Fruit fly (Drosophila melanogaster) whole organism, embryonic: ENCODE measurements around the gene Cdc14.

Experiments
- Aef1 ChIP-seq: fragments of 200-800 bp; sonication (Bioruptor generic); IDR thresholded peaks from 3 replicates; pipeline ENCODE4 v1.3.6; 2022; ENCODE audit warnings: missing biosample characterization, missing genetic modification characterization
- Bdp1 ChIP-seq: fragments of 200-800 bp; sonication (Bioruptor generic); optimal IDR thresholded peaks from 3 replicates; lab custom pipeline; 2016; ENCODE audit warnings: missing biosample characterization, missing genetic modification characterization
- CG10366 ChIP-seq: fragments of 200-800 bp; sonication (Bioruptor generic); IDR thresholded peaks from 2 replicates; pipeline ENCODE4 v1.3.6; 2022; ENCODE audit warnings: missing biosample characterization, missing genetic modification characterization
- CG10654 ChIP-seq: fragments of 200-800 bp; sonication (Bioruptor generic); optimal IDR thresholded peaks from 2 replicates; lab custom pipeline; 2016; ENCODE audit warnings: missing biosample characterization, missing genetic modification characterization
- CG11398 ChIP-seq: fragments of 200-800 bp; sonication (Bioruptor generic); optimal IDR thresholded peaks from 2 replicates; lab custom pipeline; 2016; ENCODE audit warnings: missing biosample characterization, missing genetic modification characterization
- CG11695 ChIP-seq: fragments of 200-800 bp; sonication (Bioruptor generic); IDR thresholded peaks from 3 replicates; pipeline ENCODE4 v1.3.6; 2022; ENCODE audit warnings: missing biosample characterization, missing genetic modification characterization
- CG14014 ChIP-seq: fragments of 200-800 bp; sonication (Bioruptor generic); IDR thresholded peaks from 2 replicates; pipeline ENCODE4 v1.3.6; 2022; ENCODE audit warnings: missing biosample characterization, missing genetic modification characterization
- CG15696 ChIP-seq: fragments of 200-800 bp; sonication (Bioruptor generic); optimal IDR thresholded peaks from 2 replicates; lab custom pipeline; 2019; ENCODE audit warnings: missing biosample characterization, mild to moderate bottlenecking, missing genetic modification characterization, moderate library complexity
- CG17359 ChIP-seq: fragments of 200-800 bp; sonication (Bioruptor generic); optimal IDR thresholded peaks from 3 replicates; lab custom pipeline; 2018; ENCODE audit warnings: missing biosample characterization, mild to moderate bottlenecking, missing genetic modification characterization, moderate library complexity
- CG17829 ChIP-seq: fragments of 200-800 bp; optimal IDR thresholded peaks from 2 replicates; lab custom pipeline; 2019; ENCODE audit warnings: missing biosample characterization, mild to moderate bottlenecking, missing genetic modification characterization, moderate library complexity
- CG2120 ChIP-seq: fragments of 200-800 bp; sonication (Bioruptor generic); optimal IDR thresholded peaks from 3 replicates; lab custom pipeline; 2016; ENCODE audit warnings: missing biosample characterization, missing genetic modification characterization
- CG30403 ChIP-seq: fragments of 200-800 bp; sonication (Bioruptor generic); optimal IDR thresholded peaks from 3 replicates; lab custom pipeline; 2016; ENCODE audit warnings: missing biosample characterization, missing genetic modification characterization
- CG30431 ChIP-seq: fragments of 200-800 bp; sonication (Bioruptor generic); optimal IDR thresholded peaks from 2 replicates; lab custom pipeline; 2017; ENCODE audit warnings: missing biosample characterization, missing genetic modification characterization
- CG31365 ChIP-seq: fragments of 200-800 bp; sonication (Bioruptor generic); optimal IDR thresholded peaks from 2 replicates; lab custom pipeline; 2018; ENCODE audit warnings: missing biosample characterization, mild to moderate bottlenecking, missing genetic modification characterization
- CG32532 ChIP-seq: fragments of 200-800 bp; sonication (Bioruptor generic); IDR thresholded peaks from 2 replicates; pipeline ENCODE4 v1.3.6; 2022; ENCODE audit warnings: missing biosample characterization, missing genetic modification characterization
- CG4282 ChIP-seq: fragments of 200-800 bp; sonication (Bioruptor generic); optimal IDR thresholded peaks from 2 replicates; lab custom pipeline; 2016; ENCODE audit warnings: missing biosample characterization, missing genetic modification characterization
- CG43689 ChIP-seq: fragments of 200-800 bp; sonication (Bioruptor generic); IDR thresholded peaks from 2 replicates; pipeline ENCODE4 v1.3.6; 2022; ENCODE audit warnings: missing biosample characterization, missing genetic modification characterization
- CG5180 ChIP-seq: fragments of 200-800 bp; sonication (Bioruptor generic); optimal IDR thresholded peaks from 3 replicates; lab custom pipeline; 2017; ENCODE audit warnings: missing biosample characterization, missing genetic modification characterization, mild to moderate bottlenecking, moderate library complexity, missing genetic modification reagents
- CG7745 ChIP-seq: fragments of 200-800 bp; sonication (Bioruptor generic); optimal IDR thresholded peaks from 2 replicates; lab custom pipeline; 2018; ENCODE audit warnings: missing biosample characterization, mild to moderate bottlenecking, missing genetic modification characterization, moderate library complexity
- CG8290 ChIP-seq, 3 experiments: fragments of 200-800 bp; sonication (Bioruptor generic); optimal IDR thresholded peaks; 2 replicates each; lab custom pipeline; 2016 to 2019; ENCODE audit warnings: missing biosample characterization in 3 of 3, missing genetic modification characterization in 3 of 3, mild to moderate bottlenecking in 2 of 3, moderate library complexity in 1 of 3
- D19B ChIP-seq: fragments of 200-800 bp; sonication (Bioruptor generic); optimal IDR thresholded peaks from 2 replicates; lab custom pipeline; 2017; ENCODE audit warnings: missing biosample characterization, mild to moderate bottlenecking, missing genetic modification characterization
- Gsc ChIP-seq: fragments of 200-800 bp; sonication (Bioruptor generic); IDR thresholded peaks from 2 replicates; pipeline ENCODE4 v1.3.6; 2022; ENCODE audit warnings: missing biosample characterization, missing genetic modification characterization
- MBD-R2 ChIP-seq: fragments of 200-800 bp; sonication (Bioruptor generic); IDR thresholded peaks from 2 replicates; pipeline ENCODE4 v1.3.6; 2022; ENCODE audit warnings: missing biosample characterization, missing genetic modification characterization
- NK7.1 ChIP-seq: fragments of 200-800 bp; sonication (Bioruptor generic); optimal IDR thresholded peaks from 3 replicates; lab custom pipeline; 2016; ENCODE audit warnings: missing biosample characterization, missing genetic modification characterization
- Nf-YC ChIP-seq: fragments of 200-800 bp; optimal IDR thresholded peaks from 3 replicates; lab custom pipeline; 2019; ENCODE audit warnings: missing biosample characterization, mild to moderate bottlenecking, missing genetic modification characterization, moderate library complexity
- Oaz ChIP-seq: fragments of 200-800 bp; sonication (Bioruptor generic); IDR thresholded peaks from 2 replicates; pipeline ENCODE4 v1.3.6; 2022; ENCODE audit warnings: missing biosample characterization, missing genetic modification characterization
- Sox102F ChIP-seq: fragments of 200-800 bp; sonication (Bioruptor generic); optimal IDR thresholded peaks from 2 replicates; lab custom pipeline; 2018; ENCODE audit warnings: missing biosample characterization, mild to moderate bottlenecking, missing genetic modification characterization, moderate library complexity
- az2 ChIP-seq: fragments of 200-800 bp; sonication (Bioruptor generic); optimal IDR thresholded peaks from 3 replicates; lab custom pipeline; 2016; ENCODE audit warnings: missing biosample characterization, missing genetic modification characterization
- bcd ChIP-seq: fragments of 200-800 bp; sonication (Bioruptor generic); optimal IDR thresholded peaks from 2 replicates; lab custom pipeline; 2017; ENCODE audit warnings: missing biosample characterization, mild to moderate bottlenecking, missing genetic modification characterization
- chn ChIP-seq: fragments of 200-800 bp; sonication (Bioruptor generic); optimal IDR thresholded peaks from 2 replicates; lab custom pipeline; 2016; ENCODE audit warnings: missing biosample characterization, missing genetic modification characterization
- disco-r ChIP-seq: fragments of 200-800 bp; sonication (Bioruptor generic); optimal IDR thresholded peaks from 2 replicates; lab custom pipeline; 2016; ENCODE audit warnings: missing biosample characterization, missing genetic modification characterization
- eve ChIP-seq, 2 experiments: fragments of >200 bp; optimal IDR thresholded peaks; 2 replicates each; lab custom pipeline; 2017; ENCODE audit warnings: missing biosample characterization in 2 of 2, missing genetic modification characterization in 2 of 2
- gcm2 ChIP-seq: fragments of 200-800 bp; sonication (Bioruptor generic); optimal IDR thresholded peaks from 2 replicates; lab custom pipeline; 2016; ENCODE audit warnings: missing biosample characterization, missing genetic modification characterization
- klu ChIP-seq: fragments of 200-800 bp; sonication (Bioruptor generic); IDR thresholded peaks from 2 replicates; pipeline ENCODE4 v1.3.6; 2022; ENCODE audit warnings: missing biosample characterization, missing genetic modification characterization
- lab ChIP-seq: fragments of 200-800 bp; sonication (Bioruptor generic); optimal IDR thresholded peaks from 3 replicates; lab custom pipeline; 2017; ENCODE audit warnings: missing biosample characterization, missing genetic modification characterization, mild to moderate bottlenecking, moderate library complexity, missing genetic modification reagents
- oc ChIP-seq: fragments of 200-800 bp; sonication (Bioruptor generic); optimal IDR thresholded peaks from 2 replicates; lab custom pipeline; 2018; ENCODE audit warnings: missing biosample characterization, mild to moderate bottlenecking, missing genetic modification characterization, moderate library complexity
- odd ChIP-seq: fragments of 200-800 bp; sonication (Bioruptor generic); optimal IDR thresholded peaks from 2 replicates; lab custom pipeline; 2017; ENCODE audit warnings: missing biosample characterization, mild to moderate bottlenecking, missing genetic modification characterization
- org-1 ChIP-seq: fragments of 200-800 bp; sonication (Bioruptor generic); optimal IDR thresholded peaks from 2 replicates; lab custom pipeline; 2017; ENCODE audit warnings: missing biosample characterization, missing genetic modification characterization
- p53 ChIP-seq: fragments of 200-800 bp; sonication (Bioruptor generic); optimal IDR thresholded peaks from 2 replicates; lab custom pipeline; 2016; ENCODE audit warnings: missing biosample characterization, missing genetic modification characterization
- phol ChIP-seq: fragments of 200-800 bp; sonication (Bioruptor generic); optimal IDR thresholded peaks from 3 replicates; lab custom pipeline; 2018; ENCODE audit warnings: missing biosample characterization, mild to moderate bottlenecking, missing genetic modification characterization, moderate library complexity
- sens ChIP-seq: fragments of 200-800 bp; sonication (Bioruptor generic); peaks from one replicate; lab custom pipeline; 2016; ENCODE audit warnings: missing biosample characterization, missing genetic modification characterization
- stc ChIP-seq: fragments of 200-800 bp; sonication (Bioruptor generic); IDR thresholded peaks from 2 replicates; pipeline ENCODE4 v1.3.6; 2022; ENCODE audit warnings: missing biosample characterization, missing genetic modification characterization
- tin ChIP-seq: fragments of 200-800 bp; sonication (Bioruptor generic); optimal IDR thresholded peaks from 3 replicates; lab custom pipeline; 2016; ENCODE audit warnings: missing biosample characterization, missing genetic modification characterization
- ttk ChIP-seq: fragments of 200-800 bp; sonication (Bioruptor generic); IDR thresholded peaks from 2 replicates; pipeline ENCODE4 v2.1.2; 2022; ENCODE audit warnings: missing biosample characterization, missing genetic modification characterization
- vfl ChIP-seq: fragments of 200-800 bp; sonication (Bioruptor generic); optimal IDR thresholded peaks from 2 replicates; lab custom pipeline; 2016; ENCODE audit warnings: missing biosample characterization, missing genetic modification characterization
- zen2 ChIP-seq: fragments of 200-800 bp; sonication (Bioruptor generic); IDR thresholded peaks from 3 replicates; pipeline ENCODE4 v1.3.6; 2022; ENCODE audit warnings: missing biosample characterization, missing genetic modification characterization; ENCODE audit not compliant: partially characterized antibody

Cdc14 gene

DNA sequence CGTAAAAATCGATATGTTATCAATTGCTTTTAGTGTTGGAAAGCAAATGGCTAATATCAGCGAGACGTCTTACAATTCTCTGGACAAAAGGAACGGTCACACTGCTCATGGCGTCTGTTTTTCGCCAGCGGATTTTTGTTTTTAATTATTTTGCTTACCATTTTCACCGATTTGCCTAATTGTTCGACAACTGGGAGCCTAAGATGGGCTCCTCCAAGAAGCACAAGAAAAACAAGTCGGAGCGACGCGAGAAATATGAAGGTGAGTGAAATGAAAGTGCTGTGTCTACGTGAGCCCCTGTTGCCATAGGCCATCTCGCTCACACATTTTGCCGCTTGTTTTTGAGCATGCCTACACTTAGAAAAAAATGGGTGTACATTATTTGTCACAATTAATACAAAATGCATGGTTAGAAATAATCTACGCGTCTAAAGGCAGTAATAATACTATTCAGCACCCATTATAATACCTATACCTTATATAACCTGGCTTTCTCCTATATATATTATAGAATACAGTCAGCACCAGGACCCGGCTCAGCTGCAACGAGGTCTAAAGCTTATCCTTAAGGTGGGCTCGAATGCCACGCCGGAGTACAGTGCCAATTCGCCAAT, 27.6 kb downstream of the Cdc14 start, which contains the start of gene Brd7-9 (continued):
- TF ChIP-seq Gsc (GFP tag; lab: Robert Waterston, UW) (no peak), Bdp1 (peak; percentile 6), CG7745 (tag; lab: Kevin White, UChicago) (no peak), CG17359 (tag; lab: Kevin White, UChicago) (peak; percentile 81), p53 (GFP tag; lab: Kevin White, UChicago) (no peak), Aef1 (GFP tag; lab: Robert Waterston, UW) (peak; percentile 60), bcd (GFP tag; lab: Kevin White, UChicago) (peak; percentile 67), odd (peak; percentile 63), NK7.1 (GFP tag; lab: Kevin White, UChicago) (peak; percentile 73), gcm2 (GFP tag; lab: Kevin White, UChicago) (no peak), Nf-YC (peak; percentile 16), chn (GFP tag; lab: Kevin White, UChicago) (peak; percentile 57), CG8290 (GFP tag; optimal IDR thresholded peaks at IDR 0.05; lab: Kevin White, UChicago) (peak; percentile 48), CG8290 (tag; optimal IDR thresholded peaks at IDR 0.05; lab: Kevin White, UChicago) (peak in 1 of 2 experiments; percentile 87), phol (tag; lab: Kevin White, UChicago) (peak; percentile 67), D19B (GFP tag; lab: Kevin White, UChicago) (peak; percentile 59), CG10366 (GFP tag; lab: Robert Waterston, UW) (peak; percentile 73)

DNA sequence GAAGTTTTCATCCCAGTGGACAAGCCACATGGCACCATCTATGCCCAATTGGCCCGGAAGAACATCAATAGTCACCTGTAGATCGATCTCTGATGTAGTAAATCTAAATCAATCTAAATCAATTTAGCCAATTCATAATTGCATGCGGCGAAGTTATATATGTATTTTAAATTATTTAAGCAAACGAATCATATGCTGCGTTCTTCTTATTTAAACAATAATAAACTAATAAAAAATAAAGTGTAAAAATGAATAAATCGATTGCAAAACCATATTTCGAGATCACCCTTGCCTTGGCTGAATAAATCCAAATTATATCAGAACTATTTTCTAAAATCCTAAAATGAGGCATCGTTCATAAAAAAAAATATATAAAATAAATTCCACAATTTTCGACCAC, 29.3 kb downstream of the Cdc14 start, which contains the start of gene CG7164:
Gene CG7164, plus strand, starts transcription at position 301 of the 400 bp plus-strand sequence.
- TF ChIP-seq CG30431 (GFP tag; lab: Kevin White, UChicago) = no peak
- no peak for TF ChIP-seq MBD-R2
- no peak for TF ChIP-seq Oaz (GFP tag; lab: Robert Waterston, UW)
- TF ChIP-seq stc (GFP tag; lab: Robert Waterston, UW) = no peak
- no peak for TF ChIP-seq ttk (GFP tag; lab: Robert Waterston, UW)
- no peak for TF ChIP-seq org-1
- TF ChIP-seq CG31365 (tag; lab: Kevin White, UChicago) = no peak

DNA sequence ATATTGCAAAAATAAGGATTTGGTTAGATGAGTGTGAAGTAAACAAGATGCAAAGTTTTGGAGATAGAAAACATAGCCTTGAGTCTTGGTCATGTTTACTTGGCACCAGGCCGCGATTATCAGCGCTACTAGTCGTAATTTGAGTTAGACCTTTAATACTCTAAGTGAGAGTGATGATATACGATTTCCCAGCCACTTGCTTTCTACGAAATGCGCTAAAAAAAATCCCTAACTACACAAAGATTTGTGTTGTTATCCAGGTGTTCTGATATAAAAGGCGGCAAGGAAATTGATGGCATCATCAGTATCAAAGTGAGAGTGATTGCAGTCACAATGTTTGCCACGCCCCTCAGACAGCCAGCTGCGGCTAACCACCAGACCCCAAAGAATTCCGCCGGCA, 30.7 kb downstream of the Cdc14 start, which contains the start of gene Uro:
Gene Uro, plus strand, starts transcription at position 301 of the 400 bp plus-strand sequence.
- no peak for TF ChIP-seq CG10654 (GFP tag; lab: Kevin White, UChicago)
- TF ChIP-seq CG15696 (tag; lab: Kevin White, UChicago) = no peak
- no peak for TF ChIP-seq klu
- TF ChIP-seq sens (GFP tag; lab: Kevin White, UChicago) = peak; percentile 18
- no peak for TF ChIP-seq zen2 (GFP tag; lab: Robert Waterston, UW)
- no peak for TF ChIP-seq lab
- TF ChIP-seq az2 (GFP tag; lab: Kevin White, UChicago) = no peak
- no peak for TF ChIP-seq CG32532 (GFP tag; lab: Robert Waterston, UW)
- TF ChIP-seq oc (tag; lab: Kevin White, UChicago) = no peak

DNA sequence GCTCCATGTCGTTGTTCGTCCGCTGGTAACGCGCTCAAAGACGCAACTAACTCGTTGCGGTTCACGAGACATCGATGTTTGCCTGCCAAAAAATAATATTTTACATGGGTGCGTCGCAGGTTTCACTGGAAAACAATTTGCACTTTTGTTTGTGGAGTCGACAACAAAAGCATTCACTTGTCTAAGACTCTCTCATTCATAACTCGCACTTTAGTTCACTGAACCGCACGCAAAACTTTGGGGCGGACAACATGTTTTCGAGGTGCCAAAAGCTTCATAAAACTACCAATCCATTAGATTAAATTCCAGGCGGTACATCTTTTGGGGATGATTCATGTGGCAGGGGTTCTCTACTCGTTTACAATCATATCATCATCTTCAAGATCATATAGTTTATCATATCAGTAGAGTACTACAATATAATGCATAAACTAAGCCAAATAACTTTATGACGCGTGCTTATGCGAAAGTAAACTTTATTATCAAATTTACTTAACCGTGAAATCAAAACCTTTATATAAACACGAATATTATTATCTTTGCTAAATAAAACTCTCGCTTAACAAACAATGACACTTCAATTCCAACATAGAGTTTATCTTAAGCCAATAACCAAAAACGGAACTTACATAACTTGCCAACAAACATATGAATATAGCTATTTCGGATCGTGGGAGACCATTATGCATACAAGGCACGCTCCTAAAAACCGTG, 32.4 kb downstream of the Cdc14 start, which contains the start of gene CG7179:
Gene CG7179, minus strand, starts transcription at position 51 of the 714 bp plus-strand sequence.
- TF ChIP-seq disco-r (GFP tag; lab: Kevin White, UChicago) (no peak), CG11695 (no peak), CG17829 (tag; lab: Kevin White, UChicago) (no peak), vfl (GFP tag; lab: Kevin White, UChicago) (no peak), lab (peak; percentile 61), CG11398 (GFP tag; lab: Kevin White, UChicago) (no peak), CG30403 (GFP tag; lab: Kevin White, UChicago) (no peak), eve (GFP tag; optimal IDR thresholded peaks at IDR 0.05; lab: Kevin White, UChicago) (no peak), tin (no peak), CG5180 (GFP tag; lab: Kevin White, UChicago) (no peak), Sox102F (GFP tag; lab: Kevin White, UChicago) (peak; percentile 0), CG43689 (GFP tag; lab: Robert Waterston, UW) (no peak), CG4282 (GFP tag; lab: Kevin White, UChicago) (no peak), CG14014 (no peak), CG2120 (GFP tag; lab: Kevin White, UChicago) (no peak)
